Worm (Caenorhabditis elegans) whole organism, L1 larva: ENCODE results near the gene B0416.7.

ENCODE experiments used
- aha-1 ChIP-seq: fragments of 150-350 bp; optimal IDR thresholded peaks from 2 replicates; lab custom pipeline; 2014; ENCODE audit warnings: missing biosample characterization, missing genetic modification characterization
- aly-2 ChIP-seq: fragments of 150-350 bp; optimal IDR thresholded peaks from 2 replicates; lab custom pipeline; 2014; ENCODE audit warnings: missing biosample characterization, missing genetic modification characterization
- ceh-63 ChIP-seq: fragments of 200-800 bp; sonication (Bioruptor generic); optimal IDR thresholded peaks from 2 replicates; lab custom pipeline; 2018; ENCODE audit warnings: mild to moderate bottlenecking, missing genetic modification characterization, missing compliant biosample characterization
- ceh-90 ChIP-seq: sonication (generic microtip); optimal IDR thresholded peaks from 2 replicates; lab custom pipeline; 2016; ENCODE audit warnings: missing genetic modification characterization, missing compliant biosample characterization
- efl-3 ChIP-seq: fragments of 200-800 bp; sonication (Bioruptor generic); optimal IDR thresholded peaks from 2 replicates; lab custom pipeline; 2018; ENCODE audit warnings: mild to moderate bottlenecking, missing genetic modification characterization, missing compliant biosample characterization
- egl-13 ChIP-seq: sonication (generic microtip); optimal IDR thresholded peaks from 2 replicates; lab custom pipeline; 2016; ENCODE audit warnings: missing genotype, missing genetic modification reagents, missing genetic modification characterization, missing compliant biosample characterization
- egl-27 ChIP-seq, 2 experiments: fragments of 150-350 bp in 1 of 2; sonication (generic microtip); optimal IDR thresholded peaks; 3 replicates each; lab custom pipeline; 2017 to 2018; ENCODE audit warnings: missing biosample characterization in 2 of 2, missing genetic modification characterization in 2 of 2, missing genetic modification reagents in 2 of 2
- elt-2 ChIP-seq: sonication (generic microtip); optimal IDR thresholded peaks from 2 replicates; lab custom pipeline; 2016; ENCODE audit warnings: missing genetic modification characterization, mild to moderate bottlenecking, inconsistent platforms, missing compliant biosample characterization, missing genetic modification reagents
- elt-3 ChIP-seq, 6 experiments: fragments of 150-350 bp in 1 of 6; sonication (generic microtip); optimal IDR thresholded peaks; 2 replicates each; lab custom pipeline; 2017 to 2018; ENCODE audit warnings: missing biosample characterization in 6 of 6, missing genetic modification characterization in 6 of 6, inconsistent platforms in 1 of 6
- ets-5 ChIP-seq: fragments of 200-800 bp; sonication (Bioruptor generic); IDR thresholded peaks from 2 replicates; pipeline ENCODE4 v1.3.6; 2022; ENCODE audit warnings: missing genetic modification characterization, missing compliant biosample characterization
- fkh-10 ChIP-seq: sonication (generic microtip); optimal IDR thresholded peaks from 2 replicates; lab custom pipeline; 2017; ENCODE audit warnings: missing biosample characterization, missing genetic modification reagents, missing genetic modification characterization
- fos-1 ChIP-seq: fragments of 150-350 bp; optimal IDR thresholded peaks from 2 replicates; lab custom pipeline; 2014; ENCODE audit warnings: missing biosample characterization, missing genetic modification characterization
- grh-1 ChIP-seq: fragments of 200-800 bp; sonication (Bioruptor generic); IDR thresholded peaks from 2 replicates; pipeline ENCODE4 v1.3.6; 2022; ENCODE audit warnings: missing genetic modification reagents, missing genetic modification characterization, missing compliant biosample characterization
- hpl-2 ChIP-seq: fragments of 150-350 bp; optimal IDR thresholded peaks from 2 replicates; lab custom pipeline; 2014; ENCODE audit warnings: missing biosample characterization, missing genetic modification reagents, missing genetic modification characterization
- jun-1 ChIP-seq: fragments of 150-350 bp; optimal IDR thresholded peaks from 2 replicates; lab custom pipeline; 2014; ENCODE audit warnings: missing biosample characterization, missing genetic modification reagents, missing genetic modification characterization
- lin-14 ChIP-seq: fragments of 200-800 bp; sonication (Bioruptor generic); optimal IDR thresholded peaks from 2 replicates; lab custom pipeline; 2018; ENCODE audit warnings: mild to moderate bottlenecking, missing genetic modification characterization, moderate library complexity, missing compliant biosample characterization
- lin-15B ChIP-seq: fragments of 150-350 bp; sonication (generic microtip); optimal IDR thresholded peaks from 3 replicates; lab custom pipeline; 2014; ENCODE audit warnings: missing biosample characterization, missing genetic modification characterization
- lin-35 ChIP-seq, 2 experiments: fragments of 150-350 bp; optimal IDR thresholded peaks; 2 replicates each; lab custom pipeline; 2014; ENCODE audit warnings: missing biosample characterization in 2 of 2, missing genetic modification characterization in 2 of 2, missing genetic modification reagents in 2 of 2
- lsy-2 ChIP-seq, 2 experiments: fragments of 150-350 bp; optimal IDR thresholded peaks; 2 replicates each; lab custom pipeline; 2014; ENCODE audit warnings: missing biosample characterization in 2 of 2, missing genetic modification characterization in 2 of 2
- mdl-1 ChIP-seq, 2 experiments: fragments of 150-350 bp; optimal IDR thresholded peaks; 2 replicates each; lab custom pipeline; 2014 to 2017; ENCODE audit warnings: missing biosample characterization in 2 of 2, missing genetic modification characterization in 2 of 2, inconsistent platforms in 1 of 2
- mep-1 ChIP-seq: fragments of 150-350 bp; optimal IDR thresholded peaks from 2 replicates; lab custom pipeline; 2014; ENCODE audit warnings: missing biosample characterization, missing genetic modification characterization
- nhr-12 ChIP-seq: sonication (generic microtip); optimal IDR thresholded peaks from 2 replicates; lab custom pipeline; 2017; ENCODE audit warnings: missing biosample characterization, missing genetic modification characterization
- nhr-19 ChIP-seq: fragments of 200-800 bp; sonication (Bioruptor generic); conservative IDR thresholded peaks from 2 replicates; pipeline ENCODE4 v1.3.6; 2022; ENCODE audit warnings: missing genetic modification characterization, missing compliant biosample characterization
- nhr-20 ChIP-seq: sonication (generic microtip); optimal IDR thresholded peaks from 2 replicates; lab custom pipeline; 2016; ENCODE audit warnings: mild to moderate bottlenecking, missing genetic modification characterization, missing compliant biosample characterization
- nhr-47 ChIP-seq: sonication (generic microtip); optimal IDR thresholded peaks from 2 replicates; lab custom pipeline; 2016; ENCODE audit warnings: mild to moderate bottlenecking, missing genetic modification characterization, moderate library complexity, missing compliant biosample characterization
- nhr-71 ChIP-seq: sonication (generic microtip); optimal IDR thresholded peaks from 2 replicates; lab custom pipeline; 2016; ENCODE audit warnings: mild to moderate bottlenecking, missing genetic modification characterization, moderate library complexity, missing compliant biosample characterization
- nhr-76 ChIP-seq: sonication (generic microtip); optimal IDR thresholded peaks from 2 replicates; lab custom pipeline; 2017; ENCODE audit warnings: missing biosample characterization, missing genetic modification characterization
- nhr-77 ChIP-seq: fragments of 150-350 bp; optimal IDR thresholded peaks from 2 replicates; lab custom pipeline; 2014; ENCODE audit warnings: missing biosample characterization, missing genetic modification characterization
- nhr-84 ChIP-seq: sonication (generic microtip); optimal IDR thresholded peaks from 2 replicates; lab custom pipeline; 2017; ENCODE audit warnings: missing biosample characterization, missing genetic modification characterization
- nhr-90 ChIP-seq: sonication (generic microtip); optimal IDR thresholded peaks from 2 replicates; lab custom pipeline; 2016; ENCODE audit warnings: mild to moderate bottlenecking, missing genetic modification characterization, missing compliant biosample characterization; ENCODE audit not compliant: poor library complexity
- pax-3 ChIP-seq: fragments of 200-800 bp; sonication (Bioruptor generic); optimal IDR thresholded peaks from 2 replicates; lab custom pipeline; 2018; ENCODE audit warnings: mild to moderate bottlenecking, missing genetic modification characterization, moderate library complexity, missing compliant biosample characterization
- rnt-1 ChIP-seq: sonication (generic microtip); optimal IDR thresholded peaks from 2 replicates; lab custom pipeline; 2016; ENCODE audit warnings: mild to moderate bottlenecking, missing genetic modification characterization, moderate library complexity, missing compliant biosample characterization
- skn-1 ChIP-seq: fragments of 150-350 bp; optimal IDR thresholded peaks from 2 replicates; lab custom pipeline; 2014; ENCODE audit warnings: missing biosample characterization, missing genetic modification characterization
- snu-23 ChIP-seq: sonication (generic microtip); optimal IDR thresholded peaks from 2 replicates; lab custom pipeline; 2016; ENCODE audit warnings: missing genetic modification characterization, missing compliant biosample characterization
- sup-37 ChIP-seq: fragments of 200-800 bp; sonication (Bioruptor generic); optimal IDR thresholded peaks from 2 replicates; lab custom pipeline; 2018; ENCODE audit warnings: mild to moderate bottlenecking, missing genetic modification characterization, missing compliant biosample characterization
- unc-130 ChIP-seq: fragments of 150-350 bp; optimal IDR thresholded peaks from 2 replicates; lab custom pipeline; 2017; ENCODE audit warnings: missing biosample characterization, missing genetic modification characterization, inconsistent platforms
- unc-86 ChIP-seq: sonication (generic microtip); optimal IDR thresholded peaks from 2 replicates; lab custom pipeline; 2016; ENCODE audit warnings: missing genetic modification characterization, missing compliant biosample characterization
- xbp-1 ChIP-seq: sonication (generic microtip); optimal IDR thresholded peaks from 2 replicates; lab custom pipeline; 2016; ENCODE audit warnings: missing genetic modification characterization, missing compliant biosample characterization
- zip-4 ChIP-seq: fragments of 200-800 bp; sonication (Bioruptor generic); optimal IDR thresholded peaks from 2 replicates; lab custom pipeline; 2018; ENCODE audit warnings: mild to moderate bottlenecking, missing genetic modification characterization, moderate library complexity, missing compliant biosample characterization

B0416.7 gene

ce11 chrX:9264636-9265035 is 33.1 kb downstream of the B0416.7 start:
- TF ChIP-seq unc-86 (tag; lab: Kevin White, UChicago) (no peak), nhr-77 (no peak), nhr-20 (tag; lab: Kevin White, UChicago) (peak; percentile 55), nhr-76 (tag; lab: Kevin White, UChicago) (no peak), zip-4 (GFP tag; lab: Kevin White, UChicago) (no peak), aha-1 (tag; lab: Kevin White, UChicago) (no peak), skn-1 (no peak), fos-1 (tag; lab: Kevin White, UChicago) (no peak), egl-13 (tag; lab: Kevin White, UChicago) (no peak), jun-1 (tag; lab: Kevin White, UChicago) (peak; percentile 24), nhr-71 (tag; lab: Kevin White, UChicago) (peak; percentile 71), elt-3 (tag; optimal IDR thresholded peaks at IDR 0.05; lab: Kevin White, UChicago) (no peak), lin-14 (GFP tag; lab: Kevin White, UChicago) (peak; percentile 71), lin-35 (GFP tag; optimal IDR thresholded peaks at IDR 0.05; lab: Kevin White, UChicago) (peak in 1 of 2 experiments; percentile 57), unc-130 (peak; percentile 39), mdl-1 (tag; optimal IDR thresholded peaks at IDR 0.05; lab: Kevin White, UChicago) (peak in 1 of 2 experiments; percentile 82), sup-37 (GFP tag; lab: Kevin White, UChicago) (no peak), lsy-2 (tag; optimal IDR thresholded peaks at IDR 0.05; lab: Kevin White, UChicago) (peak in 1 of 2 experiments; percentile 17), elt-2 (tag; lab: Kevin White, UChicago) (peak; percentile 90), nhr-90 (peak; percentile 26), egl-27 (tag; optimal IDR thresholded peaks at IDR 0.05; lab: Kevin White, UChicago) (no peak), nhr-12 (tag; lab: Kevin White, UChicago) (no peak), snu-23 (GFP tag; lab: Kevin White, UChicago) (peak; percentile 16), nhr-19 (GFP tag; lab: Robert Waterston, UW) (peak; percentile 17), rnt-1 (tag; lab: Kevin White, UChicago) (peak; percentile 52), xbp-1 (tag; lab: Kevin White, UChicago) (no peak), hpl-2 (GFP tag; lab: Kevin White, UChicago) (no peak), lin-15B (no peak), aly-2 (tag; lab: Kevin White, UChicago) (no peak)

ce11 chrX:9264231-9264630 is 33.5 kb downstream of the B0416.7 start, which contains the start of gene F18G5.6:
Gene F18G5.6, minus strand, starts transcription at chrX:9264331.
- TF ChIP-seq elt-3 (tag; optimal IDR thresholded peaks at IDR 0.05; lab: Kevin White, UChicago) (no peak), fkh-10 (GFP tag; lab: Kevin White, UChicago) (no peak), mdl-1 (tag; optimal IDR thresholded peaks at IDR 0.05; lab: Kevin White, UChicago) (no peak), nhr-47 (tag; lab: Kevin White, UChicago) (no peak), grh-1 (GFP tag; lab: Robert Waterston, UW) (no peak), ceh-63 (GFP tag; lab: Kevin White, UChicago) (no peak), mep-1 (tag; lab: Kevin White, UChicago) (no peak), pax-3 (tag; lab: Kevin White, UChicago) (no peak), ets-5 (GFP tag; lab: Robert Waterston, UW) (no peak), aly-2 (tag; lab: Kevin White, UChicago) (no peak), efl-3 (no peak), ceh-90 (tag; lab: Kevin White, UChicago) (no peak), nhr-84 (tag; lab: Kevin White, UChicago) (no peak), lin-14 (GFP tag; lab: Kevin White, UChicago) (no peak)
- TF ChIP-seq, all 84 proteins: peak for 0
